Worm (Caenorhabditis elegans): Measurements from ENCODE around the gene srx-77.

ce11 chrV:4684137-4684536 is 15.6 kb upstream of the srx-77 start:
- TF ChIP-seq ZK546.5 (tag; optimal IDR thresholded peaks at IDR 0.05) (no peak), ztf-11 (tag; optimal IDR thresholded peaks at IDR 0.05) (no peak)

Measured in whole organism, L2 larva.